Worm (Caenorhabditis elegans) whole organism, young adult: ENCODE results near the gene lgc-20.

Experiments used
- B0019.2 ChIP-seq: fragments of 200-800 bp; sonication (Bioruptor generic); conservative IDR thresholded peaks from 2 replicates; pipeline ENCODE4 v1.3.6; 2022; ENCODE audit warnings: missing genetic modification reagents, missing genetic modification characterization, missing compliant biosample characterization
- B0336.3 ChIP-seq: fragments of 200-800 bp; sonication (Bioruptor generic); IDR thresholded peaks from 2 replicates; pipeline ENCODE4 v1.3.6; 2022; ENCODE audit warnings: missing genetic modification characterization, missing compliant biosample characterization
- D2030.7 ChIP-seq: fragments of 200-800 bp; sonication (Bioruptor generic); IDR thresholded peaks from 2 replicates; pipeline ENCODE4 v1.3.6; 2022; ENCODE audit warnings: missing genetic modification reagents, missing genetic modification characterization, missing compliant biosample characterization
- F22D6.2 ChIP-seq: sonication (generic microtip); optimal IDR thresholded peaks from 2 replicates; lab custom pipeline; 2016; ENCODE audit warnings: mild to moderate bottlenecking, missing genetic modification characterization, missing compliant biosample characterization
- F49E8.2 ChIP-seq: sonication (generic microtip); optimal IDR thresholded peaks from 3 replicates; lab custom pipeline; 2017; ENCODE audit warnings: missing genetic modification characterization, mild to moderate bottlenecking, missing compliant biosample characterization, antibody characterized with exemption, moderate library complexity; ENCODE audit not compliant: insufficient read depth
- F52B5.7 ChIP-seq: sonication (generic microtip); optimal IDR thresholded peaks from 2 replicates; lab custom pipeline; 2016; ENCODE audit warnings: mild to moderate bottlenecking, missing genetic modification characterization, missing compliant biosample characterization
- F55B11.4 ChIP-seq: sonication (generic microtip); optimal IDR thresholded peaks from 2 replicates; lab custom pipeline; 2016; ENCODE audit warnings: missing compliant biosample characterization, missing genetic modification characterization, borderline replicate concordance; ENCODE audit not compliant: insufficient read depth
- F57A8.1 ChIP-seq: fragments of 200-800 bp; sonication (Bioruptor generic); optimal IDR thresholded peaks from 2 replicates; lab custom pipeline; 2018; ENCODE audit warnings: mild to moderate bottlenecking, missing genetic modification characterization, moderate library complexity, missing compliant biosample characterization
- K11D2.4 ChIP-seq: fragments of 200-800 bp; sonication (Bioruptor generic); IDR thresholded peaks from 2 replicates; pipeline ENCODE4 v1.3.6; 2022; ENCODE audit warnings: missing genetic modification reagents, missing genetic modification characterization, missing compliant biosample characterization
- K12H6.12 ChIP-seq: fragments of 200-800 bp; sonication (Bioruptor generic); optimal IDR thresholded peaks from 2 replicates; lab custom pipeline; 2018; ENCODE audit warnings: mild to moderate bottlenecking, missing genetic modification characterization, missing compliant biosample characterization
- T07F8.4 ChIP-seq: sonication (generic microtip); optimal IDR thresholded peaks from 2 replicates; lab custom pipeline; 2016; ENCODE audit warnings: mild to moderate bottlenecking, missing genetic modification characterization, moderate library complexity, missing compliant biosample characterization
- Y53F4B.3 ChIP-seq: fragments of 200-800 bp; sonication (Bioruptor generic); IDR thresholded peaks from 2 replicates; pipeline ENCODE4 v1.3.6; 2022; ENCODE audit warnings: missing genetic modification reagents, missing genetic modification characterization, missing compliant biosample characterization
- Y67H2A.10 ChIP-seq: fragments of 200-800 bp; sonication (Bioruptor generic); conservative IDR thresholded peaks from 2 replicates; pipeline ENCODE4 v1.3.6; 2022; ENCODE audit warnings: missing genetic modification reagents, missing genetic modification characterization, missing compliant biosample characterization
- akir-1 ChIP-seq: fragments of 200-800 bp; sonication (Bioruptor generic); optimal IDR thresholded peaks from 2 replicates; lab custom pipeline; 2018; ENCODE audit warnings: mild to moderate bottlenecking, missing genetic modification characterization, moderate library complexity, missing compliant biosample characterization
- attf-3 ChIP-seq: fragments of 200-800 bp; sonication (Bioruptor generic); conservative IDR thresholded peaks from 2 replicates; pipeline ENCODE4 v1.3.6; 2022; ENCODE audit warnings: missing genetic modification reagents, missing genetic modification characterization, missing compliant biosample characterization
- bed-2 ChIP-seq: fragments of 200-800 bp; sonication (Bioruptor generic); IDR thresholded peaks from 2 replicates; pipeline ENCODE4 v1.3.6; 2022; ENCODE audit warnings: missing genetic modification reagents, missing genetic modification characterization, missing compliant biosample characterization
- ccch-3 ChIP-seq: fragments of 200-800 bp; sonication (Bioruptor generic); optimal IDR thresholded peaks from 2 replicates; lab custom pipeline; 2018; ENCODE audit warnings: mild to moderate bottlenecking, missing genetic modification characterization, missing compliant biosample characterization
- ceh-100 ChIP-seq: fragments of 200-800 bp; sonication (Bioruptor generic); IDR thresholded peaks from 2 replicates; pipeline ENCODE4 v1.3.6; 2022; ENCODE audit warnings: missing genetic modification reagents, missing genetic modification characterization, missing compliant biosample characterization
- ceh-27 ChIP-seq: fragments of 200-800 bp; sonication (Bioruptor generic); optimal IDR thresholded peaks from 2 replicates; lab custom pipeline; 2018; ENCODE audit warnings: mild to moderate bottlenecking, missing genetic modification characterization, moderate library complexity, missing compliant biosample characterization
- egrh-3 ChIP-seq: fragments of 200-800 bp; sonication (Bioruptor generic); IDR thresholded peaks from 2 replicates; pipeline ENCODE4 v1.3.6; 2022; ENCODE audit warnings: missing genetic modification reagents, missing genetic modification characterization, missing compliant biosample characterization
- ekl-4 ChIP-seq: fragments of 200-800 bp; sonication (Bioruptor generic); IDR thresholded peaks from 2 replicates; pipeline ENCODE4 v1.3.6; 2022; ENCODE audit warnings: missing genetic modification reagents, missing genetic modification characterization, missing compliant biosample characterization
- gei-17 ChIP-seq: fragments of 200-800 bp; sonication (Bioruptor generic); optimal IDR thresholded peaks from 2 replicates; lab custom pipeline; 2018; ENCODE audit warnings: mild to moderate bottlenecking, missing genetic modification characterization, missing compliant biosample characterization
- lag-1 ChIP-seq: fragments of 200-800 bp; sonication (Bioruptor generic); IDR thresholded peaks from 2 replicates; pipeline ENCODE4 v1.3.6; 2022; ENCODE audit warnings: missing genetic modification reagents, missing genetic modification characterization, missing compliant biosample characterization
- let-607 ChIP-seq, 2 experiments: fragments of 200-800 bp in 1 of 2; sonication (Bioruptor generic) in 1 of 2; sonication (generic microtip) in 1 of 2; optimal IDR thresholded peaks; 2 replicates each; lab custom pipeline; 2016 to 2018; ENCODE audit warnings: mild to moderate bottlenecking in 2 of 2, missing compliant biosample characterization in 2 of 2, missing genetic modification characterization in 2 of 2, moderate library complexity in 2 of 2, missing genotype in 1 of 2
- lin-35 ChIP-seq, 3 experiments: fragments of 150-350 bp in 2 of 3; sonication (generic microtip) in 1 of 3; optimal IDR thresholded peaks; 2 replicates each; lab custom pipeline; 2014 to 2018; ENCODE audit warnings: missing biosample characterization in 3 of 3, missing genetic modification characterization in 3 of 3, missing genetic modification reagents in 3 of 3
- lsl-1 ChIP-seq: fragments of 200-800 bp; sonication (Bioruptor generic); optimal IDR thresholded peaks from 2 replicates; lab custom pipeline; 2018; ENCODE audit warnings: mild to moderate bottlenecking, missing genetic modification characterization, moderate library complexity, missing compliant biosample characterization
- madf-8 ChIP-seq: fragments of 200-800 bp; sonication (Bioruptor generic); conservative IDR thresholded peaks from 2 replicates; pipeline ENCODE4 v1.3.6; 2022; ENCODE audit warnings: missing genetic modification reagents, missing genetic modification characterization, missing compliant biosample characterization
- mes-4 ChIP-seq: sonication (generic microtip); optimal IDR thresholded peaks from 2 replicates; lab custom pipeline; 2016; ENCODE audit warnings: missing genotype, missing genetic modification characterization, missing compliant biosample characterization
- nfyb-1 ChIP-seq: fragments of 200-800 bp; sonication (Bioruptor generic); IDR thresholded peaks from 2 replicates; pipeline ENCODE4 v1.3.6; 2022; ENCODE audit warnings: missing genetic modification reagents, missing genetic modification characterization, missing compliant biosample characterization
- nhr-179 ChIP-seq: sonication (generic microtip); optimal IDR thresholded peaks from 2 replicates; lab custom pipeline; 2016; ENCODE audit warnings: mild to moderate bottlenecking, missing genetic modification characterization, missing compliant biosample characterization
- nhr-80 ChIP-seq: sonication (generic microtip); optimal IDR thresholded peaks from 2 replicates; lab custom pipeline; 2016; ENCODE audit warnings: missing genetic modification characterization, missing compliant biosample characterization
- pbrm-1 ChIP-seq: fragments of 200-800 bp; sonication (Bioruptor generic); IDR thresholded peaks from 2 replicates; pipeline ENCODE4 v1.3.6; 2022; ENCODE audit warnings: missing genetic modification reagents, missing genetic modification characterization, missing compliant biosample characterization
- pha-4 ChIP-seq: fragments of 150-350 bp; sonication (generic microtip); optimal IDR thresholded peaks from 2 replicates; lab custom pipeline; 2014; ENCODE audit warnings: missing biosample characterization, missing genetic modification reagents, missing genetic modification characterization
- rcor-1 ChIP-seq: fragments of 200-800 bp; sonication (Bioruptor generic); IDR thresholded peaks from 2 replicates; pipeline ENCODE4 v1.3.6; 2022; ENCODE audit warnings: missing genetic modification reagents, missing genetic modification characterization, missing compliant biosample characterization
- rpc-1 ChIP-seq, 2 experiments: fragments of 150-350 bp in 1 of 2; sonication (generic microtip) in 1 of 2; optimal IDR thresholded peaks; 2 replicates each; lab custom pipeline; 2014 to 2018; ENCODE audit warnings: missing biosample characterization in 1 of 2, missing genetic modification characterization in 1 of 2, missing genetic modification reagents in 1 of 2, missing genotype in 1 of 2
- sdz-38 ChIP-seq: sonication (generic microtip); optimal IDR thresholded peaks from 2 replicates; lab custom pipeline; 2016; ENCODE audit warnings: missing genotype, missing genetic modification characterization, missing compliant biosample characterization
- snpc-1.1 ChIP-seq: sonication (generic microtip); optimal IDR thresholded peaks from 2 replicates; lab custom pipeline; 2017; ENCODE audit warnings: missing genetic modification characterization, mild to moderate bottlenecking, missing compliant biosample characterization, antibody characterized with exemption, moderate library complexity, missing genotype, missing genetic modification reagents; ENCODE audit not compliant: insufficient read depth
- snpc-3.4 ChIP-seq: sonication (generic microtip); optimal IDR thresholded peaks from 2 replicates; lab custom pipeline; 2017; ENCODE audit warnings: missing genetic modification characterization, mild to moderate bottlenecking, missing compliant biosample characterization, antibody characterized with exemption, moderate library complexity, missing genotype, missing genetic modification reagents
- snpc-4 ChIP-seq, 5 experiments: fragments of 150-350 bp in 1 of 5; sonication (generic microtip) in 4 of 5; optimal IDR thresholded peaks; 2 replicates each; lab custom pipeline; 2014 to 2018; ENCODE audit warnings: missing genetic modification characterization in 5 of 5, missing biosample characterization in 3 of 5, antibody characterized with exemption in 2 of 5, mild to moderate bottlenecking in 2 of 5, missing compliant biosample characterization in 2 of 5, missing genotype in 2 of 5, moderate library complexity in 2 of 5, missing genetic modification reagents in 1 of 5
- tbp1 ChIP-seq: fragments of 200-800 bp; sonication (Bioruptor generic); optimal IDR thresholded peaks from 2 replicates; lab custom pipeline; 2018; ENCODE audit warnings: mild to moderate bottlenecking, missing genetic modification characterization, missing compliant biosample characterization
- tbx-9 ChIP-seq: sonication (generic microtip); optimal IDR thresholded peaks from 2 replicates; lab custom pipeline; 2016; ENCODE audit warnings: borderline replicate concordance, missing genetic modification characterization, inconsistent platforms, missing compliant biosample characterization
- unc-130 ChIP-seq: sonication (generic microtip); optimal IDR thresholded peaks from 2 replicates; lab custom pipeline; 2016; ENCODE audit warnings: missing genetic modification reagents, missing genetic modification characterization, missing compliant biosample characterization
- zim-3 ChIP-seq: sonication (generic microtip); optimal IDR thresholded peaks from 2 replicates; lab custom pipeline; 2017; ENCODE audit warnings: mild to moderate bottlenecking, missing genetic modification characterization, moderate library complexity, missing compliant biosample characterization
- ztf-18 ChIP-seq: sonication (generic microtip); optimal IDR thresholded peaks from 2 replicates; lab custom pipeline; 2016; ENCODE audit warnings: missing genotype, mild to moderate bottlenecking, missing genetic modification characterization, missing compliant biosample characterization
- ztf-26 ChIP-seq: sonication (generic microtip); optimal IDR thresholded peaks from 2 replicates; lab custom pipeline; 2017; ENCODE audit warnings: missing genetic modification characterization, missing compliant biosample characterization
- ztf-28 ChIP-seq: fragments of 200-800 bp; sonication (Bioruptor generic); IDR thresholded peaks from 2 replicates; pipeline ENCODE4 v1.3.6; 2022; ENCODE audit warnings: missing genetic modification reagents, missing genetic modification characterization, missing compliant biosample characterization
- ztf-3 ChIP-seq: fragments of 200-800 bp; sonication (Bioruptor generic); optimal IDR thresholded peaks from 2 replicates; lab custom pipeline; 2018; ENCODE audit warnings: mild to moderate bottlenecking, missing genetic modification characterization, missing compliant biosample characterization

lgc-20 gene

ce11 chrII:11293433-11293832 is 50.0 kb downstream of the lgc-20 start, which contains the start of gene C47G2.4 (continued):
- peak in 1 of 3 experiments; percentile 24 for TF ChIP-seq lin-35 (GFP tag; optimal IDR thresholded peaks at IDR 0.05; lab: Kevin White, UChicago)
- TF ChIP-seq B0336.3 (GFP tag; lab: Robert Waterston, UW) = no peak
- TF ChIP-seq pha-4 = no peak
- TF ChIP-seq D2030.7 (GFP tag; lab: Robert Waterston, UW) = peak; percentile 48
- peak; percentile 65 for TF ChIP-seq rcor-1 (GFP tag; lab: Robert Waterston, UW)
- peak; percentile 16 for TF ChIP-seq tbp1
- no peak for TF ChIP-seq Y67H2A.10
- TF ChIP-seq F49E8.2 (tag; lab: Kevin White, UChicago) = no peak
- TF ChIP-seq B0019.2 = no peak
- TF ChIP-seq madf-8 = peak; percentile 21; the same call in 1 of the 2 replicates
- peak; percentile 66 for TF ChIP-seq lsl-1
- no peak for TF ChIP-seq T07F8.4
- TF ChIP-seq ztf-28 (GFP tag; lab: Robert Waterston, UW) = 0 out of 2 replicates have a peak, but pooled peaks have one; percentile 11
- no peak for TF ChIP-seq F55B11.4 (tag; lab: Kevin White, UChicago)
- TF ChIP-seq K11D2.4 (GFP tag; lab: Robert Waterston, UW) = no peak
- TF ChIP-seq pbrm-1 (GFP tag; lab: Robert Waterston, UW) = 0 out of 2 replicates have a peak, but pooled peaks have one; percentile 38
- TF ChIP-seq F57A8.1 (GFP tag; lab: Kevin White, UChicago) = no peak
- no peak for TF ChIP-seq snpc-1.1 (tag; lab: Kevin White, UChicago)
- TF ChIP-seq sdz-38 = no peak
- no peak for TF ChIP-seq rpc-1 (optimal IDR thresholded peaks at IDR 0.05; lab: Kevin White, UChicago)
- no peak for TF ChIP-seq rpc-1 (tag; optimal IDR thresholded peaks at IDR 0.05; lab: Kevin White, UChicago)
- TF ChIP-seq egrh-3 (GFP tag; lab: Robert Waterston, UW) = no peak
- TF ChIP-seq ekl-4 = 0 out of 2 replicates have a peak, but pooled peaks have one; percentile 45
- no peak for TF ChIP-seq K12H6.12
- TF ChIP-seq nfyb-1 = peak; percentile 65; the same call in 1 of the 2 replicates
- peak; percentile 53 for TF ChIP-seq ztf-18 (tag; lab: Kevin White, UChicago)
- no peak for TF ChIP-seq ccch-3 (GFP tag; lab: Kevin White, UChicago)
- no peak for TF ChIP-seq zim-3 (tag; lab: Kevin White, UChicago)
- peak; percentile 38 for TF ChIP-seq ceh-27 (GFP tag; lab: Kevin White, UChicago)
- no peak for TF ChIP-seq lag-1 (GFP tag; lab: Robert Waterston, UW)
- no peak for TF ChIP-seq Y53F4B.3 (GFP tag; lab: Robert Waterston, UW)
- no peak for TF ChIP-seq F52B5.7
- TF ChIP-seq mes-4 = no peak
- no peak for TF ChIP-seq snpc-4 (GFP tag; optimal IDR thresholded peaks at IDR 0.05; lab: Kevin White, UChicago)
- peak in 3 of 4 experiments; percentile 16 to 49 (median 40) for TF ChIP-seq snpc-4 (tag; optimal IDR thresholded peaks at IDR 0.05; lab: Kevin White, UChicago)
- TF ChIP-seq akir-1 = no peak
- TF ChIP-seq F22D6.2 (tag; lab: Kevin White, UChicago) = no peak
- TF ChIP-seq snpc-3.4 (tag; lab: Kevin White, UChicago) = no peak
- peak; percentile 80 for TF ChIP-seq ceh-100 (GFP tag; lab: Robert Waterston, UW)
- TF ChIP-seq let-607 (tag; optimal IDR thresholded peaks at IDR 0.05; lab: Kevin White, UChicago) = no peak
- TF ChIP-seq ztf-3 (GFP tag; lab: Kevin White, UChicago) = no peak
- TF ChIP-seq ztf-26 = no peak
- peak; percentile 7 for TF ChIP-seq nhr-80 (tag; lab: Kevin White, UChicago)
- no peak for TF ChIP-seq nhr-179
- peak; percentile 55; the same call in 1 of the 2 replicates for TF ChIP-seq attf-3 (GFP tag; lab: Robert Waterston, UW)
- no peak for TF ChIP-seq gei-17 (GFP tag; lab: Kevin White, UChicago)
- TF ChIP-seq tbx-9 (tag; lab: Kevin White, UChicago) = no peak
- no peak for TF ChIP-seq bed-2 (GFP tag; lab: Robert Waterston, UW)
- TF ChIP-seq unc-130 (GFP tag; lab: Kevin White, UChicago) = no peak
